Worm (Caenorhabditis elegans) whole organism, early embryonic: ENCODE data around the gene C28H8.3.

ENCODE experiments used
- B0310.2 ChIP-seq: sonication (generic microtip); optimal IDR thresholded peaks from 2 replicates; lab custom pipeline; 2016; ENCODE audit warnings: mild to moderate bottlenecking, missing genetic modification characterization, missing compliant biosample characterization
- F13C5.2 ChIP-seq: sonication (generic microtip); optimal IDR thresholded peaks from 2 replicates; lab custom pipeline; 2017; ENCODE audit warnings: mild to moderate bottlenecking, missing genetic modification characterization, inconsistent platforms, missing compliant biosample characterization
- aly-1 ChIP-seq: sonication (generic microtip); optimal IDR thresholded peaks from 2 replicates; lab custom pipeline; 2016; ENCODE audit warnings: missing genetic modification characterization, missing compliant biosample characterization
- ama-1 ChIP-seq: fragments of 150-350 bp; optimal IDR thresholded peaks from 2 replicates; lab custom pipeline; 2014
- ceh-13 ChIP-seq: fragments of 200-800 bp; sonication (Bioruptor generic); optimal IDR thresholded peaks from 2 replicates; lab custom pipeline; 2018; ENCODE audit warnings: mild to moderate bottlenecking, missing genetic modification characterization, missing compliant biosample characterization
- ceh-36 ChIP-seq: sonication (generic microtip); optimal IDR thresholded peaks from 2 replicates; lab custom pipeline; 2016; ENCODE audit warnings: missing genetic modification characterization, inconsistent platforms, missing compliant biosample characterization
- ets-7 ChIP-seq: sonication (generic microtip); optimal IDR thresholded peaks from 2 replicates; lab custom pipeline; 2016; ENCODE audit warnings: missing genotype, missing genetic modification characterization, missing compliant biosample characterization
- flt-1 ChIP-seq: fragments of 200-800 bp; sonication (Bioruptor generic); IDR thresholded peaks from 2 replicates; pipeline ENCODE4 v1.3.6; 2022; ENCODE audit warnings: missing genetic modification characterization, missing compliant biosample characterization
- hmbx-1 ChIP-seq: sonication (generic microtip); optimal IDR thresholded peaks from 2 replicates; lab custom pipeline; 2016; ENCODE audit warnings: mild to moderate bottlenecking, missing genetic modification characterization, missing compliant biosample characterization
- hmg-4 ChIP-seq: fragments of 200-800 bp; sonication (Bioruptor generic); optimal IDR thresholded peaks from 2 replicates; lab custom pipeline; 2018; ENCODE audit warnings: mild to moderate bottlenecking, missing genetic modification characterization, missing compliant biosample characterization
- hnd-1 ChIP-seq: sonication (generic microtip); optimal IDR thresholded peaks from 2 replicates; lab custom pipeline; 2016; ENCODE audit warnings: missing genetic modification characterization, missing compliant biosample characterization
- pes-1 ChIP-seq: fragments of 200-800 bp; sonication (Bioruptor generic); IDR thresholded peaks from 2 replicates; pipeline ENCODE4 v1.3.6; 2022; ENCODE audit warnings: missing genetic modification reagents, missing genetic modification characterization, missing compliant biosample characterization
- scrt-1 ChIP-seq: fragments of 200-800 bp; sonication (Bioruptor generic); IDR thresholded peaks from 2 replicates; pipeline ENCODE4 v1.3.6; 2022; ENCODE audit warnings: missing genetic modification characterization, missing compliant biosample characterization
- sea-1 ChIP-seq: fragments of 200-800 bp; sonication (Bioruptor generic); conservative IDR thresholded peaks from 2 replicates; pipeline ENCODE4 v1.3.6; 2022; ENCODE audit warnings: missing genetic modification characterization, missing compliant biosample characterization
- tbx-11 ChIP-seq: fragments of 200-800 bp; sonication (Bioruptor generic); IDR thresholded peaks from 2 replicates; pipeline ENCODE4 v1.3.6; 2022; ENCODE audit warnings: missing genetic modification characterization, missing compliant biosample characterization
- tbx-37 ChIP-seq: fragments of 200-800 bp; sonication (Bioruptor generic); conservative IDR thresholded peaks from 2 replicates; pipeline ENCODE4 v1.3.6; 2022; ENCODE audit warnings: missing genetic modification reagents, missing genetic modification characterization, missing compliant biosample characterization
- tra-4 ChIP-seq: sonication (generic microtip); optimal IDR thresholded peaks from 2 replicates; lab custom pipeline; 2017; ENCODE audit warnings: missing genetic modification characterization, missing compliant biosample characterization

Gene C28H8.3

ce11 chrIII:5882284-5882683 is 26.2 kb upstream of the C28H8.3 start:
- TF ChIP-seq F13C5.2 (tag; lab: Kevin White, UChicago) (no peak), ceh-36 (tag; lab: Kevin White, UChicago) (no peak), ama-1 (lab: Kevin White, UChicago) (peak; percentile 14)

ce11 chrIII:5882823-5883222 is 25.7 kb upstream of the C28H8.3 start, which contains the start of gene F01F1.14:
Gene F01F1.14, minus strand, starts transcription at chrIII:5882923.
- no peak for TF ChIP-seq ceh-36 (tag; lab: Kevin White, UChicago)
- no peak for TF ChIP-seq hmg-4 (GFP tag; lab: Kevin White, UChicago)
- no peak for TF ChIP-seq sea-1 (GFP tag; lab: Robert Waterston, UW)
- TF ChIP-seq B0310.2 (tag; lab: Kevin White, UChicago), result no peak
- TF ChIP-seq tbx-37, result no peak
- TF ChIP-seq pes-1 (GFP tag; lab: Robert Waterston, UW), result no peak
- TF ChIP-seq scrt-1, result no peak
- TF ChIP-seq F13C5.2 (tag; lab: Kevin White, UChicago), result no peak
- no peak for TF ChIP-seq tbx-11 (GFP tag; lab: Robert Waterston, UW)
- no peak for TF ChIP-seq ceh-13
- no peak for TF ChIP-seq flt-1
- TF ChIP-seq tra-4, result no peak
- no peak for TF ChIP-seq ama-1 (lab: Kevin White, UChicago)
- TF ChIP-seq hnd-1 (tag; lab: Kevin White, UChicago), result no peak
- no peak for TF ChIP-seq hmbx-1 (tag; lab: Kevin White, UChicago)
- TF ChIP-seq ets-7 (tag; lab: Kevin White, UChicago), result no peak
- TF ChIP-seq aly-1 (tag; lab: Kevin White, UChicago), result no peak

- TF ChIP-seq tra-4, result no peak
- no peak for TF ChIP-seq flt-1
- TF ChIP-seq hmbx-1 (tag; lab: Kevin White, UChicago), result no peak
- TF ChIP-seq tbx-37, result no peak
- no peak for TF ChIP-seq sea-1 (GFP tag; lab: Robert Waterston, UW)
- no peak for TF ChIP-seq ama-1 (lab: Kevin White, UChicago)
- TF ChIP-seq aly-1 (tag; lab: Kevin White, UChicago), result no peak
- no peak for TF ChIP-seq ceh-13
Measured at ce11 chrIII:5883517-5883916, 25.0 kb upstream of the C28H8.3 start.

- TF ChIP-seq tbx-37 (no peak), hnd-1 (tag; lab: Kevin White, UChicago) (no peak), pes-1 (GFP tag; lab: Robert Waterston, UW) (no peak), aly-1 (tag; lab: Kevin White, UChicago) (no peak), ama-1 (lab: Kevin White, UChicago) (no peak), B0310.2 (tag; lab: Kevin White, UChicago) (no peak), hmbx-1 (tag; lab: Kevin White, UChicago) (no peak)
Measured at ce11 chrIII:5884007-5884406, 24.5 kb upstream of the C28H8.3 start, which contains the start of gene C28H8.5. Gene C28H8.5, plus strand, starts transcription at chrIII:5884307.

ce11 chrIII:5884459-5884858 is 24.0 kb upstream of the C28H8.3 start:
- TF ChIP-seq tbx-37 (no peak), sea-1 (GFP tag; lab: Robert Waterston, UW) (no peak), tra-4 (no peak), ets-7 (tag; lab: Kevin White, UChicago) (no peak), scrt-1 (no peak), flt-1 (no peak), hmbx-1 (tag; lab: Kevin White, UChicago) (no peak), hnd-1 (tag; lab: Kevin White, UChicago) (no peak), B0310.2 (tag; lab: Kevin White, UChicago) (no peak)

- TF ChIP-seq ceh-13, result no peak
- no peak for TF ChIP-seq flt-1
Measured at ce11 chrIII:5886893-5887292, 21.6 kb upstream of the C28H8.3 start, which contains the start of gene C28H8.7. Gene C28H8.7, minus strand, starts transcription at chrIII:5886993.

- TF ChIP-seq flt-1 (no peak), sea-1 (GFP tag; lab: Robert Waterston, UW) (no peak), ama-1 (lab: Kevin White, UChicago) (no peak), F13C5.2 (tag; lab: Kevin White, UChicago) (no peak), scrt-1 (no peak)
Measured at ce11 chrIII:5888675-5889074, 19.8 kb upstream of the C28H8.3 start, which contains the start of gene C28H8.8. Gene C28H8.8, minus strand, starts transcription at chrIII:5888775.

ce11 chrIII:5892909-5893308 is 15.6 kb upstream of the C28H8.3 start:
- TF ChIP-seq tra-4, result no peak
- TF ChIP-seq B0310.2 (tag; lab: Kevin White, UChicago), result no peak
- no peak for TF ChIP-seq aly-1 (tag; lab: Kevin White, UChicago)
- no peak for TF ChIP-seq ama-1 (lab: Kevin White, UChicago)
- TF ChIP-seq flt-1, result no peak
- no peak for TF ChIP-seq hmg-4 (GFP tag; lab: Kevin White, UChicago)
- TF ChIP-seq ets-7 (tag; lab: Kevin White, UChicago), result no peak
- no peak for TF ChIP-seq sea-1 (GFP tag; lab: Robert Waterston, UW)
- no peak for TF ChIP-seq hmbx-1 (tag; lab: Kevin White, UChicago)
- TF ChIP-seq ceh-36 (tag; lab: Kevin White, UChicago), result no peak
- TF ChIP-seq scrt-1, result no peak
- no peak for TF ChIP-seq tbx-37
- no peak for TF ChIP-seq ceh-13
- TF ChIP-seq tbx-11 (GFP tag; lab: Robert Waterston, UW), result no peak

- TF ChIP-seq hmg-4 (GFP tag; lab: Kevin White, UChicago) (no peak), flt-1 (no peak), hmbx-1 (tag; lab: Kevin White, UChicago) (no peak), ceh-13 (no peak), sea-1 (GFP tag; lab: Robert Waterston, UW) (no peak), aly-1 (tag; lab: Kevin White, UChicago) (no peak), ceh-36 (tag; lab: Kevin White, UChicago) (no peak)
Measured at ce11 chrIII:5895913-5896312, 12.6 kb upstream of the C28H8.3 start, which contains the start of gene pxl-1. Gene pxl-1, minus strand, starts transcription at chrIII:5896013.
